Worm (Caenorhabditis elegans) whole organism, L4/young adult: ENCODE measurements around the gene mrpl-16.
"Not testable (repeated sequence)": the region's sequence is repeated elsewhere in the genome, so short reads cannot be mapped to it uniquely, and the experiment has no call there.

ENCODE experiments used
- dao-5 ChIP-seq: sonication (generic microtip); optimal IDR thresholded peaks from 2 replicates; lab custom pipeline; 2016; ENCODE audit warnings: missing genotype, missing genetic modification characterization, moderate library complexity, missing compliant biosample characterization
- him-1 ChIP-seq: sonication (generic microtip); optimal IDR thresholded peaks from 2 replicates; lab custom pipeline; 2016; ENCODE audit warnings: missing genotype, missing genetic modification reagents, missing genetic modification characterization, missing compliant biosample characterization

DNA sequence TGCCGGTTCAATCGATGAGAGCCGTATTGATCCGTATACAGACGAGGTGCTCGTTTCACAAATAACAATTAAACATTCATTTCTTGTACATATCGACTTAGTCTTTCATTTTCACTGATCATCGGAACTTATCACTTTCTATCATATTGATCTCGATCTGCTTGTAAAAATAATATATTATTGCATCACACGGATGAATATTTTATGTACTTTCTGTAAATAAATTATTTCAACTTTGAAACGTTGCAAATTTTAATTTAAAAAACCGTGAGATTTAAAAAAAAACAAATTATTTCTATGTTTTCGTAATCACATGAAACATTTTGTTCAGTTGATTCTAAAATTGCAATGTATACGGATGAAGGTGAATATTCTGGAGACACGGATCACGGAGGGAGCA, 38.4 kb downstream of the mrpl-16 start, which contains the start of gene twk-6:
- not testable (repeated sequence) for TF ChIP-seq him-1; dao-5 (tag; lab: Kevin White, UChicago)
